Worm (Caenorhabditis elegans): Measurements from ENCODE around the gene ZK688.4.

DNA sequence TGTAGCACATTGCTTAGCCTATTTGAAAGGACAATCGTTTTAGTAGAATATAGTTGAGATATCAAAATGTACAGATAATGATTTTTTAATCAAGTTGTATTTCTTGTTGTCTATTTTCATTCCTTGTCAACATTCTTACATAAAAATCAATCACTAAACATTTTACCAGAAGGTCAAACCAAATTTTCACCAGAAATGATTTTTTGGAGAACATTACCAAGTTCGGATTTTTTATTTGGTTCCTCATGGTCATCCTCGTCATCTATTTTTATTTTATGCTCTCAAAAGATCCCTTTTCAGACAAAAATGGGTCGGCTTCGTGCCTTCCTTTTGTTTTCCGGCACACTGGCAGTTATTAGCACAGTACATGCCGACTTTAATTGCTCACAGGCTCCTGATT, 21.3 kb upstream of the ZK688.4 start, which contains the start of gene tyr-1:
- TF ChIP-seq nhr-11 (tag; optimal IDR thresholded peaks at IDR 0.05) (no peak), lsy-2 (tag; optimal IDR thresholded peaks at IDR 0.05) (no peak), mdl-1 (tag; optimal IDR thresholded peaks at IDR 0.05) (no peak), mep-1 (tag; optimal IDR thresholded peaks at IDR 0.05) (no peak), aha-1 (tag) (no peak)
